Fruit fly (Drosophila melanogaster) whole organism, embryonic: ENCODE results near the gene CSN5.

Experiments
- Abd-B ChIP-seq: fragments of 200-800 bp; sonication (Bioruptor generic); optimal IDR thresholded peaks from 2 replicates; lab custom pipeline; 2018; ENCODE audit warnings: missing biosample characterization, mild to moderate bottlenecking, missing genetic modification characterization, moderate library complexity
- CG3995 ChIP-seq: fragments of 200-800 bp; sonication (Bioruptor generic); optimal IDR thresholded peaks from 3 replicates; lab custom pipeline; 2016; ENCODE audit warnings: missing biosample characterization, missing genetic modification characterization
- Oli ChIP-seq: fragments of 200-800 bp; sonication (Bioruptor generic); optimal IDR thresholded peaks from 2 replicates; lab custom pipeline; 2018; ENCODE audit warnings: missing biosample characterization, mild to moderate bottlenecking, missing genetic modification characterization, moderate library complexity
- Taf1 ChIP-seq: fragments of 200-800 bp; sonication (Bioruptor generic); IDR thresholded peaks from 2 replicates; pipeline ENCODE4 v1.3.6; 2022; ENCODE audit warnings: missing biosample characterization, missing genetic modification characterization
- kah ChIP-seq: fragments of 200-800 bp; sonication (Bioruptor generic); optimal IDR thresholded peaks from 2 replicates; lab custom pipeline; 2018; ENCODE audit warnings: missing biosample characterization, mild to moderate bottlenecking, missing genetic modification characterization

DNA sequence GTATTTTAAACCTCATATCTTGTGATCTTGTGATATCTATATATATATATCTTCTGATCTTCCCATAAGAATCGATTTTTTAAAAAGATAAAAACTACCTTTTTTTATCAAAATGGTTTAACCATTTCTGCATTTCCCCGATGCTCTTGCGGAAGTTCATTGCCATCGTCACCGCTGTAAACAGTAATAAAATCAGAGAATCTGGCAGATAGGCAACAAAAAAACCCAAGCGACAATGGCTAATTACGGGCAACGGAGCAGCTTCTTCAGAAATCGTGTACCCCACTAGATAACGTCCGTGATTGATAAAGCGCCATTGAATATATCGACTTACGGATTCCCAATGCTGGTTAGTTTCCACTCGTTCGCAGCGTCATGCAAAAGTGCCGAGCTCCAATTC, 15.7 kb upstream of the CSN5 start, which contains the start of gene CG10405:
- TF ChIP-seq CG3995 (GFP tag; lab: Kevin White, UChicago) (no peak), Oli (tag; lab: Kevin White, UChicago) (no peak), kah (no peak), Taf1 (GFP tag; lab: Robert Waterston, UW) (no peak), Abd-B (no peak)
